Fruit fly (Drosophila melanogaster) whole organism, adult: Measurements from ENCODE around the gene CG17350.

Experiments
- CG11617 ChIP-seq: fragments of 200-800 bp; sonication (Bioruptor generic); optimal IDR thresholded peaks from 2 replicates; lab custom pipeline; 2017; ENCODE audit warnings: mild to moderate bottlenecking, missing biosample characterization, missing genetic modification reagents, missing genetic modification characterization
- CG12768 ChIP-seq: fragments of 200-800 bp; sonication (Bioruptor generic); optimal IDR thresholded peaks from 2 replicates; lab custom pipeline; 2017; ENCODE audit warnings: missing biosample characterization, missing genetic modification characterization, mild to moderate bottlenecking, moderate library complexity, missing genetic modification reagents
- CG14711 ChIP-seq: fragments of 200-800 bp; sonication (Bioruptor generic); optimal IDR thresholded peaks from 2 replicates; lab custom pipeline; 2018; ENCODE audit warnings: missing biosample characterization, mild to moderate bottlenecking, missing genetic modification characterization, moderate library complexity
- CG1620 ChIP-seq: fragments of 200-800 bp; sonication (Bioruptor generic); optimal IDR thresholded peaks from 2 replicates; lab custom pipeline; 2016; ENCODE audit warnings: missing biosample characterization, missing genetic modification characterization
- CG33017 ChIP-seq: fragments of 200-800 bp; sonication (Bioruptor generic); optimal IDR thresholded peaks from 2 replicates; lab custom pipeline; 2018; ENCODE audit warnings: missing biosample characterization, mild to moderate bottlenecking, missing genetic modification characterization, moderate library complexity
- CG5204 ChIP-seq: fragments of 200-800 bp; sonication (Bioruptor generic); optimal IDR thresholded peaks from 2 replicates; lab custom pipeline; 2016; ENCODE audit warnings: missing biosample characterization, missing genetic modification characterization
- CG7045 ChIP-seq: fragments of 200-800 bp; sonication (Bioruptor generic); optimal IDR thresholded peaks from 2 replicates; lab custom pipeline; 2017; ENCODE audit warnings: missing biosample characterization, mild to moderate bottlenecking, missing genetic modification characterization
- CG7101 ChIP-seq: fragments of 200-800 bp; sonication (Bioruptor generic); optimal IDR thresholded peaks from 2 replicates; lab custom pipeline; 2018; ENCODE audit warnings: missing biosample characterization, mild to moderate bottlenecking, missing genetic modification characterization, moderate library complexity
- Clk ChIP-seq: fragments of 200-800 bp; sonication (Bioruptor generic); optimal IDR thresholded peaks from 2 replicates; lab custom pipeline; 2017; ENCODE audit warnings: missing biosample characterization, missing genetic modification characterization
- Crg-1 ChIP-seq: fragments of 200-800 bp; sonication (Bioruptor generic); optimal IDR thresholded peaks from 2 replicates; lab custom pipeline; 2016; ENCODE audit warnings: missing biosample characterization, missing genetic modification characterization
- Hr96 ChIP-seq: fragments of 200-800 bp; sonication (Bioruptor generic); optimal IDR thresholded peaks from 2 replicates; lab custom pipeline; 2016; ENCODE audit warnings: missing biosample characterization, missing genetic modification characterization
- Mnt ChIP-seq: fragments of 200-800 bp; sonication (Bioruptor generic); optimal IDR thresholded peaks from 2 replicates; lab custom pipeline; 2016; ENCODE audit warnings: missing biosample characterization, mild to moderate bottlenecking, missing genetic modification characterization
- bab1 ChIP-seq: fragments of 200-800 bp; sonication (Bioruptor generic); optimal IDR thresholded peaks from 3 replicates; lab custom pipeline; 2019; ENCODE audit warnings: missing biosample characterization, mild to moderate bottlenecking, missing genetic modification characterization, moderate library complexity
- cic ChIP-seq: fragments of 200-800 bp; sonication (Bioruptor generic); optimal IDR thresholded peaks from 2 replicates; lab custom pipeline; 2017; ENCODE audit warnings: missing biosample characterization, mild to moderate bottlenecking, missing genetic modification characterization, moderate library complexity
- cnc ChIP-seq, 2 experiments: fragments of >200 bp; optimal IDR thresholded peaks; 2 replicates each; lab custom pipeline; 2017
- kay ChIP-seq: fragments of 200-800 bp; sonication (Bioruptor generic); peaks from one replicate; lab custom pipeline; 2016; ENCODE audit warnings: missing biosample characterization, missing genetic modification characterization, borderline replicate concordance
- ovo ChIP-seq: fragments of 200-800 bp; sonication (Bioruptor generic); optimal IDR thresholded peaks from 2 replicates; lab custom pipeline; 2016; ENCODE audit warnings: missing biosample characterization, missing genetic modification characterization
- pad ChIP-seq: fragments of 200-800 bp; sonication (Bioruptor generic); optimal IDR thresholded peaks from 3 replicates; lab custom pipeline; 2017; ENCODE audit warnings: missing biosample characterization, missing genetic modification characterization, mild to moderate bottlenecking, moderate library complexity, missing genetic modification reagents
- tj ChIP-seq: fragments of 200-800 bp; sonication (Bioruptor generic); optimal IDR thresholded peaks from 3 replicates; lab custom pipeline; 2017; ENCODE audit warnings: missing biosample characterization, mild to moderate bottlenecking, missing genetic modification characterization, moderate library complexity
- toe ChIP-seq: fragments of 200-800 bp; sonication (Bioruptor generic); optimal IDR thresholded peaks from 2 replicates; lab custom pipeline; 2016; ENCODE audit warnings: missing biosample characterization, missing genetic modification characterization

The CG17350 gene

dm6 chr2L:19421573-19421972 is 40.8 kb downstream of the CG17350 start:
- no peak for TF ChIP-seq CG33017 (tag; lab: Kevin White, UChicago)
- peak; percentile 38 for TF ChIP-seq cic (GFP tag; lab: Kevin White, UChicago)

- TF ChIP-seq Crg-1 (GFP tag; lab: Kevin White, UChicago) (no peak), cic (GFP tag; lab: Kevin White, UChicago) (no peak), CG11617 (GFP tag; lab: Kevin White, UChicago) (no peak), toe (GFP tag; lab: Kevin White, UChicago) (no peak), CG7045 (GFP tag; lab: Kevin White, UChicago) (no peak), CG5204 (GFP tag; lab: Kevin White, UChicago) (no peak), Hr96 (GFP tag; lab: Kevin White, UChicago) (no peak), cnc (optimal IDR thresholded peaks at IDR 0.05; lab: Kevin White, UChicago) (no peak), CG1620 (GFP tag; lab: Kevin White, UChicago) (no peak), tj (GFP tag; lab: Kevin White, UChicago) (no peak), CG12768 (no peak), ovo (GFP tag; lab: Kevin White, UChicago) (no peak), pad (GFP tag; lab: Kevin White, UChicago) (no peak), Clk (GFP tag; lab: Kevin White, UChicago) (no peak)
These were observed 41.9 kb downstream of the CG17350 start for dm6 chr2L:19422642-19423041.

- TF ChIP-seq Mnt (GFP tag; lab: Kevin White, UChicago) (peak; percentile 87), cnc (optimal IDR thresholded peaks at IDR 0.05; lab: Kevin White, UChicago) (no peak), pad (GFP tag; lab: Kevin White, UChicago) (peak; percentile 91), cic (GFP tag; lab: Kevin White, UChicago) (peak; percentile 82), ovo (GFP tag; lab: Kevin White, UChicago) (peak; percentile 87), CG7045 (GFP tag; lab: Kevin White, UChicago) (peak; percentile 98), tj (GFP tag; lab: Kevin White, UChicago) (peak; percentile 98), Hr96 (GFP tag; lab: Kevin White, UChicago) (peak; percentile 95), CG11617 (GFP tag; lab: Kevin White, UChicago) (peak; percentile 99), Clk (GFP tag; lab: Kevin White, UChicago) (peak; percentile 95), CG33017 (tag; lab: Kevin White, UChicago) (peak; percentile 97), CG7101 (tag; lab: Kevin White, UChicago) (peak; percentile 96), bab1 (GFP tag; lab: Kevin White, UChicago) (peak; percentile 86), Crg-1 (GFP tag; lab: Kevin White, UChicago) (peak; percentile 90), kay (peak; percentile 8), toe (GFP tag; lab: Kevin White, UChicago) (peak; percentile 97), CG1620 (GFP tag; lab: Kevin White, UChicago) (peak; percentile 93), CG12768 (peak; percentile 98), CG5204 (GFP tag; lab: Kevin White, UChicago) (peak; percentile 98), CG14711 (tag; lab: Kevin White, UChicago) (peak; percentile 90)
These were observed 42.9 kb downstream of the CG17350 start, which contains the start of the genes Alp12 and CG13085 for dm6 chr2L:19423467-19424122. TSS of gene Alp12 (plus strand) at chr2L:19424050. TSS of gene CG13085 (plus strand) at chr2L:19424050.

- TF ChIP-seq Clk (GFP tag; lab: Kevin White, UChicago), result no peak
- no peak for TF ChIP-seq CG33017 (tag; lab: Kevin White, UChicago)
- TF ChIP-seq CG5204 (GFP tag; lab: Kevin White, UChicago), result no peak
- TF ChIP-seq kay, result no peak
- no peak for TF ChIP-seq ovo (GFP tag; lab: Kevin White, UChicago)
- TF ChIP-seq Crg-1 (GFP tag; lab: Kevin White, UChicago), result no peak
- no peak for TF ChIP-seq bab1 (GFP tag; lab: Kevin White, UChicago)
- TF ChIP-seq tj (GFP tag; lab: Kevin White, UChicago), result no peak
- TF ChIP-seq CG12768, result no peak
- no peak for TF ChIP-seq Mnt (GFP tag; lab: Kevin White, UChicago)
- TF ChIP-seq CG14711 (tag; lab: Kevin White, UChicago), result no peak
- no peak for TF ChIP-seq cic (GFP tag; lab: Kevin White, UChicago)
These were observed 43.7 kb downstream of the CG17350 start for dm6 chr2L:19424307-19424902.

dm6 chr2L:19425105-19425504 is 44.4 kb downstream of the CG17350 start:
- TF ChIP-seq tj (GFP tag; lab: Kevin White, UChicago) (peak; percentile 97), Clk (GFP tag; lab: Kevin White, UChicago) (no peak)

dm6 chr2L:19425765-19426329 is 45.1 kb downstream of the CG17350 start:
- TF ChIP-seq Clk (GFP tag; lab: Kevin White, UChicago) (no peak), kay (peak; percentile 61), Hr96 (GFP tag; lab: Kevin White, UChicago) (no peak), Crg-1 (GFP tag; lab: Kevin White, UChicago) (peak; percentile 7), CG14711 (tag; lab: Kevin White, UChicago) (peak; percentile 69), cnc (optimal IDR thresholded peaks at IDR 0.05; lab: Kevin White, UChicago) (no peak), bab1 (GFP tag; lab: Kevin White, UChicago) (no peak), CG11617 (GFP tag; lab: Kevin White, UChicago) (no peak), CG7045 (GFP tag; lab: Kevin White, UChicago) (peak; percentile 32), Mnt (GFP tag; lab: Kevin White, UChicago) (no peak), CG5204 (GFP tag; lab: Kevin White, UChicago) (peak; percentile 10), toe (GFP tag; lab: Kevin White, UChicago) (no peak), ovo (GFP tag; lab: Kevin White, UChicago) (no peak), pad (GFP tag; lab: Kevin White, UChicago) (peak; percentile 7), CG12768 (no peak), CG1620 (GFP tag; lab: Kevin White, UChicago) (no peak), tj (GFP tag; lab: Kevin White, UChicago) (no peak), cic (GFP tag; lab: Kevin White, UChicago) (no peak), CG7101 (tag; lab: Kevin White, UChicago) (peak; percentile 73), CG33017 (tag; lab: Kevin White, UChicago) (peak; percentile 61)
